Worm (Caenorhabditis elegans): Measurements from ENCODE around the gene K07C11.7.

Gene K07C11.7

DNA sequence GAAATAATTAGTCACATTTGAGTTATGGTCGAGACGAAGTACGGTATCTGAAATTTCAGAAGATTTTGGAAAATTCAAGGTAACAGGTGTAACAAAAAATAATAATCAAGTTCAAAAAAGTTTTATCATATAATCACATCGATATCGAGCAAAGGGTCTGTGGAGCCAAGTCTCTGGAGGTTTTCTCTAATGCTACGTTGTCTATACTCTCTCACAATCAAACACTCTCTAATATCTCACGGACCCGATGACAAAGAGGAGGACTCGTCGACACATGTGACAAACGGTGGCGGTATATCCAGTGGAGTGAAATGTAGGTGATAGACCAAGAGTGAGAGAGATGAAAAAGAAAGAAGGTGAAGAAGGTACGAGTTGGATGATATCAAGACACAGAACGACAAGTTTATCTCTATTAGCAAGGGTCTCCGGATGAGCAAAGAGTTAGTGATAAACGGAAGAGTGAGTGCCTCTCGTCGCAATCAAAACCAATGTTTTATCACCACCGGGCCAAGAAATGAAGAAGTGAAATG is 17.8 kb downstream of the K07C11.7 start, which contains the start of gene F20D6.10 (continued):
- TF ChIP-seq unc-30 (tag; optimal IDR thresholded peaks at IDR 0.05), result no peak
- peak in 1 of 2 experiments; percentile 5 for TF ChIP-seq efl-1 (optimal IDR thresholded peaks at IDR 0.05)
- peak in 1 of 2 experiments; percentile 20 for TF ChIP-seq efl-1 (GFP tag; optimal IDR thresholded peaks at IDR 0.05 in 1 of 2)
- TF ChIP-seq unc-130 (tag; optimal IDR thresholded peaks at IDR 0.05), result peak; percentile 19
- TF ChIP-seq ceh-88 (GFP tag; IDR thresholded peaks at IDR 0.05), result no peak
- no peak for TF ChIP-seq sptf-1 (tag; optimal IDR thresholded peaks at IDR 0.05)
- no peak for TF ChIP-seq vab-15 (tag; optimal IDR thresholded peaks at IDR 0.05)
- TF ChIP-seq fkh-8 (tag; optimal IDR thresholded peaks at IDR 0.05), result no peak
- TF ChIP-seq grh-1 (GFP tag; IDR thresholded peaks at IDR 0.05), result no peak
- peak; percentile 22 for TF ChIP-seq snu-23 (GFP tag; optimal IDR thresholded peaks at IDR 0.05)
- no peak for TF ChIP-seq egl-13 (tag; optimal IDR thresholded peaks at IDR 0.05)
- TF ChIP-seq fkh-10 (GFP tag; optimal IDR thresholded peaks at IDR 0.05), result no peak
- peak; percentile 71 for TF ChIP-seq nhr-71 (tag; optimal IDR thresholded peaks at IDR 0.05)
- TF ChIP-seq nhr-47 (tag; optimal IDR thresholded peaks at IDR 0.05), result no peak
- TF ChIP-seq lin-35 (GFP tag; optimal IDR thresholded peaks at IDR 0.05), result no peak
- no peak for TF ChIP-seq xbp-1 (tag; optimal IDR thresholded peaks at IDR 0.05)
- TF ChIP-seq dsc-1 (tag; optimal IDR thresholded peaks at IDR 0.05), result no peak
- TF ChIP-seq aly-2 (tag; optimal IDR thresholded peaks at IDR 0.05), result no peak
- no peak for TF ChIP-seq C16A3.4 (tag; optimal IDR thresholded peaks at IDR 0.05)
- no peak for TF ChIP-seq ztf-11 (tag; optimal IDR thresholded peaks at IDR 0.05)
- no peak for TF ChIP-seq lin-15B (tag; optimal IDR thresholded peaks at IDR 0.05)
- peak; percentile 59 for TF ChIP-seq lin-14 (GFP tag; optimal IDR thresholded peaks at IDR 0.05)
- no peak for TF ChIP-seq F16B12.6 (tag; optimal IDR thresholded peaks at IDR 0.05)
- TF ChIP-seq zip-4 (GFP tag; optimal IDR thresholded peaks at IDR 0.05), result no peak
- TF ChIP-seq nhr-90 (tag; optimal IDR thresholded peaks at IDR 0.05; ENCODE audit: poor library complexity), result no peak
- no peak for TF ChIP-seq fkh-4 (tag; optimal IDR thresholded peaks at IDR 0.05; ENCODE audit: borderline replicate concordance)
- TF ChIP-seq hlh-4 (tag; optimal IDR thresholded peaks at IDR 0.05), result no peak
- TF ChIP-seq unc-62 (GFP tag; optimal IDR thresholded peaks at IDR 0.05), result no peak
- no peak for TF ChIP-seq pqm-1 (tag; optimal IDR thresholded peaks at IDR 0.05)
- no peak for TF ChIP-seq nhr-28 (tag; optimal IDR thresholded peaks at IDR 0.05)
- no peak for TF ChIP-seq unc-86 (tag; optimal IDR thresholded peaks at IDR 0.05)
- no peak for TF ChIP-seq sox-4 (tag; optimal IDR thresholded peaks at IDR 0.05)
- no peak for TF ChIP-seq ceh-82 (tag; optimal IDR thresholded peaks at IDR 0.05)
- no peak for TF ChIP-seq ets-5 (GFP tag; IDR thresholded peaks at IDR 0.05)
- no peak for TF ChIP-seq zag-1 (tag; optimal IDR thresholded peaks at IDR 0.05)
- no peak for TF ChIP-seq hlh-17 (GFP tag; optimal IDR thresholded peaks at IDR 0.05; ENCODE audit: borderline replicate concordance)
- no peak for TF ChIP-seq ces-1 (GFP tag; optimal IDR thresholded peaks at IDR 0.05)
- no peak for TF ChIP-seq swsn-7 (tag; optimal IDR thresholded peaks at IDR 0.05)
- no peak for TF ChIP-seq ztf-4 (tag; optimal IDR thresholded peaks at IDR 0.05)

DNA sequence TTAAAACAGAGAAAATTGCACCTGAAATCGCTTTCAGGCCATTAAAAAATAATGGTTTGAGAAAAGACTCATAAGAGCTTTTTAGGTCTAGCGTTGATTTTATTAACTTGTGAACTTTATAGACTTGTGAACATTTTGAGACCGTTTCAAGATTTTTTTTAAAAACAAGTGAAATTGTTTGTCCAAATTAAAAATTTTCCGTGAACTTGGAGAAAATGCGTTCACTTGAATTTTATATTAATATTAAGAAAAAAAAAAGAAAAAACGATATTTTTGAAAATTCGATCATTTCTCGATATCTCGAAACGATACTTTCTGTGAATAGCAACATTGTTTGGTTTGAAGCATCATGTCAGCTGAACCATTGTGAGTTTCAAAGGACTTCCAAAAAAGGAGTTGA is 23.3 kb downstream of the K07C11.7 start, which contains the start of gene F20D6.1:
F20D6.1 (plus strand) TSS at position 301 of the 400 bp plus-strand sequence.
- TF ChIP-seq skn-1 (tag; optimal IDR thresholded peaks at IDR 0.05) (no peak), lin-39 (tag; optimal IDR thresholded peaks at IDR 0.05) (no peak), ceh-82 (tag; optimal IDR thresholded peaks at IDR 0.05) (no peak), elt-3 (tag; optimal IDR thresholded peaks at IDR 0.05) (no peak), elt-2 (tag; optimal IDR thresholded peaks at IDR 0.05) (no peak), lsy-2 (tag; optimal IDR thresholded peaks at IDR 0.05) (no peak), nhr-11 (tag; optimal IDR thresholded peaks at IDR 0.05) (no peak), vab-15 (tag; optimal IDR thresholded peaks at IDR 0.05) (no peak), sup-37 (GFP tag; optimal IDR thresholded peaks at IDR 0.05) (no peak), unc-86 (tag; optimal IDR thresholded peaks at IDR 0.05) (no peak), ets-5 (GFP tag; IDR thresholded peaks at IDR 0.05) (no peak), nhr-90 (tag; optimal IDR thresholded peaks at IDR 0.05; ENCODE audit: poor library complexity) (no peak), C16A3.4 (tag; optimal IDR thresholded peaks at IDR 0.05) (no peak), nhr-85 (tag) (no peak), Y116A8C.19 (tag; optimal IDR thresholded peaks at IDR 0.05; ENCODE audit: borderline replicate concordance) (no peak), lir-3 (tag; optimal IDR thresholded peaks at IDR 0.05; ENCODE audit: poor library complexity) (no peak), nhr-237 (tag; optimal IDR thresholded peaks at IDR 0.05) (no peak), fkh-4 (tag; optimal IDR thresholded peaks at IDR 0.05; ENCODE audit: borderline replicate concordance) (no peak), isw-1 (GFP tag; IDR thresholded peaks at IDR 0.05) (no peak), C34B4.2 (tag; optimal IDR thresholded peaks at IDR 0.05) (no peak)

All from whole organism, L1 larva.